Fruit fly (Drosophila melanogaster) whole organism, embryonic: ENCODE data around the gene MED15.

Experiments used
- Adf1 ChIP-seq: fragments of 200-800 bp; sonication (Bioruptor generic); IDR thresholded peaks from 2 replicates; pipeline ENCODE4 v1.3.6; 2022; ENCODE audit warnings: missing biosample characterization, missing genetic modification characterization
- Antp ChIP-seq: fragments of 200-800 bp; sonication (Bioruptor generic); optimal IDR thresholded peaks from 3 replicates; lab custom pipeline; 2016; ENCODE audit warnings: missing biosample characterization, missing genetic modification characterization
- Atf3 ChIP-seq: fragments of 200-800 bp; sonication (Bioruptor generic); optimal IDR thresholded peaks from 3 replicates; lab custom pipeline; 2016; ENCODE audit warnings: missing biosample characterization, missing genetic modification characterization
- CG10147 ChIP-seq: fragments of 200-800 bp; sonication (Bioruptor generic); optimal IDR thresholded peaks from 2 replicates; lab custom pipeline; 2019; ENCODE audit warnings: missing biosample characterization, mild to moderate bottlenecking, missing genetic modification characterization, moderate library complexity
- CG10209 ChIP-seq: fragments of 200-800 bp; sonication (Bioruptor generic); optimal IDR thresholded peaks from 3 replicates; lab custom pipeline; 2017; ENCODE audit warnings: missing biosample characterization, mild to moderate bottlenecking, missing genetic modification characterization, missing genetic modification reagents
- CG10267 ChIP-seq: fragments of 200-800 bp; sonication (Bioruptor generic); optimal IDR thresholded peaks from 2 replicates; lab custom pipeline; 2018; ENCODE audit warnings: missing biosample characterization, mild to moderate bottlenecking, missing genetic modification characterization, moderate library complexity
- CG10321 ChIP-seq: fragments of 200-800 bp; sonication (Bioruptor generic); IDR thresholded peaks from 2 replicates; pipeline ENCODE4 v1.3.6; 2022; ENCODE audit warnings: missing biosample characterization, missing genetic modification characterization
- CG12071 ChIP-seq: fragments of 200-800 bp; sonication (Bioruptor generic); optimal IDR thresholded peaks from 3 replicates; lab custom pipeline; 2018; ENCODE audit warnings: missing biosample characterization, mild to moderate bottlenecking, missing genetic modification characterization
- CG12769 ChIP-seq: fragments of 200-800 bp; sonication (Bioruptor generic); optimal IDR thresholded peaks from 2 replicates; lab custom pipeline; 2019; ENCODE audit warnings: missing biosample characterization, mild to moderate bottlenecking, missing genetic modification characterization, moderate library complexity
- CG13296 ChIP-seq: fragments of 200-800 bp; sonication (Bioruptor generic); optimal IDR thresholded peaks from 3 replicates; lab custom pipeline; 2018; ENCODE audit warnings: missing biosample characterization, mild to moderate bottlenecking, missing genetic modification characterization
- CG13775 ChIP-seq: fragments of 200-800 bp; sonication (Bioruptor generic); optimal IDR thresholded peaks from 3 replicates; lab custom pipeline; 2017; ENCODE audit warnings: missing biosample characterization, mild to moderate bottlenecking, missing genetic modification characterization
- CG13894 ChIP-seq: fragments of 200-800 bp; sonication (Bioruptor generic); optimal IDR thresholded peaks from 3 replicates; lab custom pipeline; 2018; ENCODE audit warnings: missing biosample characterization, mild to moderate bottlenecking, missing genetic modification characterization, moderate library complexity
- CG17912 ChIP-seq: fragments of 200-800 bp; sonication (Bioruptor generic); optimal IDR thresholded peaks from 2 replicates; lab custom pipeline; 2018; ENCODE audit warnings: missing biosample characterization, mild to moderate bottlenecking, missing genetic modification characterization
- CG2202 ChIP-seq: fragments of 200-800 bp; sonication (Bioruptor generic); optimal IDR thresholded peaks from 2 replicates; lab custom pipeline; 2018; ENCODE audit warnings: missing biosample characterization, mild to moderate bottlenecking, missing genetic modification characterization
- CG2712 ChIP-seq: fragments of 200-800 bp; optimal IDR thresholded peaks from 3 replicates; lab custom pipeline; 2019; ENCODE audit warnings: missing biosample characterization, mild to moderate bottlenecking, missing genetic modification characterization, moderate library complexity
- CG30403 ChIP-seq: fragments of 200-800 bp; sonication (Bioruptor generic); optimal IDR thresholded peaks from 3 replicates; lab custom pipeline; 2016; ENCODE audit warnings: missing biosample characterization, missing genetic modification characterization
- CG31388 ChIP-seq: fragments of 200-800 bp; sonication (Bioruptor generic); optimal IDR thresholded peaks from 2 replicates; lab custom pipeline; 2016; ENCODE audit warnings: missing biosample characterization, missing genetic modification characterization
- CG32767 ChIP-seq: fragments of 200-800 bp; sonication (Bioruptor generic); IDR thresholded peaks from 2 replicates; pipeline ENCODE4 v1.3.6; 2022; ENCODE audit warnings: missing biosample characterization, missing genetic modification characterization
- CG34376 ChIP-seq: fragments of 200-800 bp; sonication (Bioruptor generic); optimal IDR thresholded peaks from 2 replicates; lab custom pipeline; 2018; ENCODE audit warnings: missing biosample characterization, mild to moderate bottlenecking, missing genetic modification characterization
- CG42726 ChIP-seq: fragments of 200-800 bp; sonication (Bioruptor generic); IDR thresholded peaks from 2 replicates; pipeline ENCODE4 v1.3.6; 2022; ENCODE audit warnings: missing biosample characterization, missing genetic modification characterization; ENCODE audit not compliant: partially characterized antibody
- CG4617 ChIP-seq: fragments of 200-800 bp; sonication (Bioruptor generic); optimal IDR thresholded peaks from 3 replicates; lab custom pipeline; 2016; ENCODE audit warnings: missing biosample characterization, missing genetic modification characterization, borderline replicate concordance
- CG4707 ChIP-seq: fragments of 200-800 bp; sonication (Bioruptor generic); optimal IDR thresholded peaks from 2 replicates; lab custom pipeline; 2018; ENCODE audit warnings: missing biosample characterization, mild to moderate bottlenecking, missing genetic modification characterization, moderate library complexity
- CG9609 ChIP-seq: fragments of 200-800 bp; sonication (Bioruptor generic); optimal IDR thresholded peaks from 3 replicates; lab custom pipeline; 2016; ENCODE audit warnings: missing biosample characterization, missing genetic modification characterization
- Dfd ChIP-seq, 2 experiments: fragments of >200 bp; optimal IDR thresholded peaks; 2 replicates each; lab custom pipeline; 2017; ENCODE audit warnings: missing biosample characterization in 2 of 2, missing genetic modification characterization in 2 of 2
- Fer2 ChIP-seq: fragments of 200-800 bp; sonication (Bioruptor generic); optimal IDR thresholded peaks from 2 replicates; lab custom pipeline; 2018; ENCODE audit warnings: missing biosample characterization, mild to moderate bottlenecking, missing genetic modification characterization, moderate library complexity
- Hr51 ChIP-seq, 2 experiments: fragments of 200-800 bp; sonication (Bioruptor generic); optimal IDR thresholded peaks; 2 replicates in 1 of 2; 3 replicates in 1 of 2; lab custom pipeline; 2016 to 2018; ENCODE audit warnings: missing biosample characterization in 2 of 2, missing genetic modification characterization in 2 of 2, mild to moderate bottlenecking in 1 of 2, moderate library complexity in 1 of 2
- Hr78 ChIP-seq, 2 experiments: fragments of 200-800 bp in 1 of 2; fragments of >200 bp in 1 of 2; sonication (Bioruptor generic) in 1 of 2; optimal IDR thresholded peaks; 2 replicates each; lab custom pipeline; 2017 to 2019; ENCODE audit warnings: missing biosample characterization in 2 of 2, missing genetic modification characterization in 2 of 2, mild to moderate bottlenecking in 1 of 2, moderate library complexity in 1 of 2
- Hsf ChIP-seq: fragments of 200-800 bp; sonication (Bioruptor generic); optimal IDR thresholded peaks from 3 replicates; lab custom pipeline; 2016; ENCODE audit warnings: missing biosample characterization, missing genetic modification characterization
- Lhr ChIP-seq: fragments of 200-800 bp; sonication (Bioruptor generic); optimal IDR thresholded peaks from 3 replicates; lab custom pipeline; 2017; ENCODE audit warnings: mild to moderate bottlenecking, missing biosample characterization, missing genetic modification reagents, missing genetic modification characterization
- Pdp1 ChIP-seq, 2 experiments: fragments of 200-800 bp; sonication (Bioruptor generic); optimal IDR thresholded peaks; 3 replicates each; lab custom pipeline; 2016; ENCODE audit warnings: missing biosample characterization in 2 of 2, missing genetic modification characterization in 2 of 2, mild to moderate bottlenecking in 1 of 2, moderate library complexity in 1 of 2
- bab2 ChIP-seq: fragments of 200-800 bp; sonication (Bioruptor generic); optimal IDR thresholded peaks from 2 replicates; lab custom pipeline; 2016; ENCODE audit warnings: missing biosample characterization, missing genetic modification characterization
- chinmo ChIP-seq: fragments of 200-800 bp; sonication (Bioruptor generic); IDR thresholded peaks from 4 replicates; pipeline ENCODE4 v1.3.6; 2022; ENCODE audit warnings: missing biosample characterization, missing genetic modification characterization; ENCODE audit not compliant: partially characterized antibody
- crol ChIP-seq: fragments of 200-800 bp; sonication (Bioruptor generic); IDR thresholded peaks from 2 replicates; pipeline ENCODE4 v1.3.6; 2022; ENCODE audit warnings: missing biosample characterization, missing genetic modification characterization
- dm ChIP-seq: fragments of 200-800 bp; sonication (Bioruptor generic); optimal IDR thresholded peaks from 3 replicates; lab custom pipeline; 2016; ENCODE audit warnings: missing biosample characterization, missing genetic modification characterization
- dysf ChIP-seq: fragments of 200-800 bp; sonication (Bioruptor generic); IDR thresholded peaks from 3 replicates; pipeline ENCODE4 v1.3.6; 2022; ENCODE audit warnings: missing biosample characterization, missing genetic modification characterization
- gcm ChIP-seq: fragments of 200-800 bp; sonication (Bioruptor generic); optimal IDR thresholded peaks from 2 replicates; lab custom pipeline; 2019; ENCODE audit warnings: missing biosample characterization, mild to moderate bottlenecking, missing genetic modification characterization, moderate library complexity
- kni ChIP-seq: fragments of 200-800 bp; sonication (Bioruptor generic); optimal IDR thresholded peaks from 3 replicates; lab custom pipeline; 2017; ENCODE audit warnings: mild to moderate bottlenecking, missing biosample characterization, missing genetic modification reagents, missing genetic modification characterization
- pan ChIP-seq, 4 experiments: fragments of >200 bp in 3 of 4; fragments of 200-800 bp in 1 of 4; sonication (Bioruptor generic) in 1 of 4; optimal IDR thresholded peaks in 3 of 4; IDR thresholded peaks in 1 of 4; 2 replicates each; pipeline versions ENCODE4 v1.3.6 to Lab custom; 2017 to 2022; ENCODE audit warnings: missing biosample characterization in 2 of 4, missing genetic modification characterization in 2 of 4, mixed read lengths in 1 of 4
- phol ChIP-seq: fragments of 200-800 bp; sonication (Bioruptor generic); optimal IDR thresholded peaks from 3 replicates; lab custom pipeline; 2018; ENCODE audit warnings: missing biosample characterization, mild to moderate bottlenecking, missing genetic modification characterization, moderate library complexity
- pzg ChIP-seq: fragments of 200-800 bp; sonication (Bioruptor generic); optimal IDR thresholded peaks from 3 replicates; lab custom pipeline; 2018; ENCODE audit warnings: missing biosample characterization, mild to moderate bottlenecking, missing genetic modification characterization, moderate library complexity
- ro ChIP-seq: fragments of 200-800 bp; sonication (Bioruptor generic); IDR thresholded peaks from 2 replicates; pipeline ENCODE4 v1.3.6; 2022; ENCODE audit warnings: missing biosample characterization, missing genetic modification characterization
- sens ChIP-seq: fragments of 200-800 bp; sonication (Bioruptor generic); peaks from one replicate; lab custom pipeline; 2016; ENCODE audit warnings: missing biosample characterization, missing genetic modification characterization
- sim ChIP-seq: fragments of 200-800 bp; sonication (Bioruptor generic); IDR thresholded peaks from 2 replicates; pipeline ENCODE4 v1.3.6; 2022; ENCODE audit warnings: missing biosample characterization, missing genetic modification characterization
- sr ChIP-seq: fragments of 200-800 bp; sonication (Bioruptor generic); IDR thresholded peaks from 3 replicates; pipeline ENCODE4 v1.3.6; 2022; ENCODE audit warnings: missing biosample characterization, missing genetic modification characterization
- sug ChIP-seq: fragments of 200-800 bp; optimal IDR thresholded peaks from 2 replicates; lab custom pipeline; 2019; ENCODE audit warnings: missing biosample characterization, mild to moderate bottlenecking, missing genetic modification characterization, moderate library complexity
- trh ChIP-seq: fragments of 200-800 bp; sonication (Bioruptor generic); optimal IDR thresholded peaks from 2 replicates; lab custom pipeline; 2016; ENCODE audit warnings: missing biosample characterization, missing genetic modification characterization
- vnd ChIP-seq: fragments of 200-800 bp; sonication (Bioruptor generic); IDR thresholded peaks from 3 replicates; pipeline ENCODE4 v1.3.6; 2022; ENCODE audit warnings: missing biosample characterization, missing genetic modification characterization; ENCODE audit not compliant: partially characterized antibody

Gene MED15

dm6 chr2L:481757-482450 is 9.1 kb downstream of the MED15 start (continued):
- TF ChIP-seq CG10321: no peak
- TF ChIP-seq CG12071 (GFP tag; lab: Kevin White, UChicago): peak; percentile 73
- TF ChIP-seq pzg (GFP tag; lab: Kevin White, UChicago): no peak
- no peak for TF ChIP-seq CG2202 (tag; lab: Kevin White, UChicago)
- TF ChIP-seq Hsf (GFP tag; lab: Kevin White, UChicago): peak; percentile 70
- no peak for TF ChIP-seq crol
- TF ChIP-seq dm: peak; percentile 44
- TF ChIP-seq Dfd (GFP tag; optimal IDR thresholded peaks at IDR 0.05; lab: Kevin White, UChicago): no peak
- TF ChIP-seq CG10267: peak; percentile 66
- TF ChIP-seq Pdp1 (GFP tag; optimal IDR thresholded peaks at IDR 0.05; lab: Kevin White, UChicago): peak; percentile 56 to 79
- peak; percentile 52 for TF ChIP-seq CG9609 (GFP tag; lab: Kevin White, UChicago)
- peak; percentile 84 for TF ChIP-seq CG30403 (GFP tag; lab: Kevin White, UChicago)
- TF ChIP-seq CG10209 (GFP tag; lab: Kevin White, UChicago): peak; percentile 87
- TF ChIP-seq trh (GFP tag; lab: Kevin White, UChicago): peak; percentile 35
- peak; percentile 76 to 90 for TF ChIP-seq Hr51 (GFP tag; optimal IDR thresholded peaks at IDR 0.05; lab: Kevin White, UChicago)
- no peak for TF ChIP-seq CG32767 (GFP tag; lab: Robert Waterston, UW)
- peak; percentile 78 for TF ChIP-seq CG13775
- TF ChIP-seq CG4617 (GFP tag; lab: Kevin White, UChicago): peak; percentile 8
- TF ChIP-seq CG10147 (GFP tag; lab: Kevin White, UChicago): peak; percentile 91
- TF ChIP-seq CG4707: no peak

- peak; percentile 39 for TF ChIP-seq sug (tag; lab: Kevin White, UChicago)
- TF ChIP-seq Hr78 (GFP tag; optimal IDR thresholded peaks at IDR 0.05; lab: Kevin White, UChicago): peak in 1 of 2 experiments; percentile 26
- no peak for TF ChIP-seq vnd (GFP tag; lab: Robert Waterston, UW)
- TF ChIP-seq CG17912 (GFP tag; lab: Kevin White, UChicago): peak; percentile 31
- no peak for TF ChIP-seq CG2712 (tag; lab: Kevin White, UChicago)
- TF ChIP-seq CG34376: peak; percentile 6
- peak; percentile 48 for TF ChIP-seq CG12769 (tag; lab: Kevin White, UChicago)
- no peak for TF ChIP-seq sens (GFP tag; lab: Kevin White, UChicago)
- TF ChIP-seq ro: no peak
- TF ChIP-seq gcm: peak; percentile 29
- no peak for TF ChIP-seq Dfd (GFP tag; optimal IDR thresholded peaks at IDR 0.05; lab: Kevin White, UChicago)
- 0 out of 2 replicates have a peak, but pooled peaks have one; percentile 22 for TF ChIP-seq CG42726 (GFP tag; lab: Robert Waterston, UW)
- TF ChIP-seq CG13296: peak; percentile 36
- peak; percentile 80; the same call in 2 of the 3 replicates for TF ChIP-seq sr (GFP tag; lab: Robert Waterston, UW)
- no peak for TF ChIP-seq Lhr (GFP tag; lab: Kevin White, UChicago)
- TF ChIP-seq phol (tag; lab: Kevin White, UChicago): no peak
- TF ChIP-seq kni (GFP tag; lab: Kevin White, UChicago): peak; percentile 33
- TF ChIP-seq sim: 0 out of 2 replicates have a peak, but pooled peaks have one; percentile 5
- TF ChIP-seq dysf (GFP tag; lab: Robert Waterston, UW): peak; percentile 43; the same call in 1 of the 3 replicates
- no peak for TF ChIP-seq CG31388 (GFP tag; lab: Kevin White, UChicago)
- no peak for TF ChIP-seq Atf3
- 0 out of 4 replicates have a peak, but pooled peaks have one; percentile 33 for TF ChIP-seq chinmo (GFP tag; lab: Robert Waterston, UW)
- TF ChIP-seq Antp (GFP tag; lab: Kevin White, UChicago): no peak
- TF ChIP-seq pan (optimal IDR thresholded peaks at IDR 0.05; lab: Kevin White, UChicago): no peak
- peak in 1 of 2 experiments; percentile 19 for TF ChIP-seq pan (GFP tag; optimal IDR thresholded peaks at IDR 0.05 in 1 of 2, IDR thresholded peaks at IDR 0.05 in 1 of 2)
- TF ChIP-seq Fer2 (tag; lab: Kevin White, UChicago): peak; percentile 11
- TF ChIP-seq bab2 (GFP tag; lab: Kevin White, UChicago): no peak
- no peak for TF ChIP-seq Adf1 (GFP tag; lab: Robert Waterston, UW)
- TF ChIP-seq CG13894 (tag; lab: Kevin White, UChicago): peak; percentile 2
These were observed 9.6 kb downstream of the MED15 start for dm6 chr2L:482451-482844.
